Worm (Caenorhabditis elegans) whole organism, young adult: ENCODE results near the gene Y57G11C.42.

Source experiments
- B0336.3 ChIP-seq: fragments of 200-800 bp; sonication (Bioruptor generic); IDR thresholded peaks from 2 replicates; pipeline ENCODE4 v1.3.6; 2022; ENCODE audit warnings: missing genetic modification characterization, missing compliant biosample characterization
- C17E4.6 ChIP-seq: fragments of 200-800 bp; sonication (Bioruptor generic); IDR thresholded peaks from 2 replicates; pipeline ENCODE4 v1.3.6; 2022; ENCODE audit warnings: missing genetic modification reagents, missing genetic modification characterization, missing compliant biosample characterization
- D2030.7 ChIP-seq: fragments of 200-800 bp; sonication (Bioruptor generic); IDR thresholded peaks from 2 replicates; pipeline ENCODE4 v1.3.6; 2022; ENCODE audit warnings: missing genetic modification reagents, missing genetic modification characterization, missing compliant biosample characterization
- F22D6.2 ChIP-seq: sonication (generic microtip); optimal IDR thresholded peaks from 2 replicates; lab custom pipeline; 2016; ENCODE audit warnings: mild to moderate bottlenecking, missing genetic modification characterization, missing compliant biosample characterization
- F23B12.7 ChIP-seq: sonication (generic microtip); optimal IDR thresholded peaks from 2 replicates; lab custom pipeline; 2017; ENCODE audit warnings: missing genetic modification characterization, mild to moderate bottlenecking, missing compliant biosample characterization, antibody characterized with exemption, moderate library complexity; ENCODE audit not compliant: insufficient read depth
- F33H1.4 ChIP-seq: fragments of 200-800 bp; sonication (Bioruptor generic); IDR thresholded peaks from 2 replicates; pipeline ENCODE4 v1.3.6; 2022; ENCODE audit warnings: missing genetic modification reagents, missing genetic modification characterization, missing compliant biosample characterization
- F57C9.4 ChIP-seq: sonication (generic microtip); optimal IDR thresholded peaks from 2 replicates; lab custom pipeline; 2017; ENCODE audit warnings: mild to moderate bottlenecking, missing genetic modification characterization, missing compliant biosample characterization
- Y95B8A.8 ChIP-seq: fragments of 200-800 bp; sonication (Bioruptor generic); IDR thresholded peaks from 2 replicates; pipeline ENCODE4 v1.3.6; 2022; ENCODE audit warnings: missing genetic modification reagents, missing genetic modification characterization, missing compliant biosample characterization
- ZK185.1 ChIP-seq: sonication (generic microtip); optimal IDR thresholded peaks from 2 replicates; lab custom pipeline; 2016; ENCODE audit warnings: mild to moderate bottlenecking, missing genetic modification characterization, missing compliant biosample characterization; ENCODE audit not compliant: poor library complexity, severe bottlenecking
- aptf-2 ChIP-seq: fragments of 200-800 bp; sonication (Bioruptor generic); conservative IDR thresholded peaks from 2 replicates; pipeline ENCODE4 v1.3.6; 2022; ENCODE audit warnings: missing genetic modification reagents, missing genetic modification characterization, missing compliant biosample characterization
- attf-3 ChIP-seq: fragments of 200-800 bp; sonication (Bioruptor generic); conservative IDR thresholded peaks from 2 replicates; pipeline ENCODE4 v1.3.6; 2022; ENCODE audit warnings: missing genetic modification reagents, missing genetic modification characterization, missing compliant biosample characterization
- attf-6 ChIP-seq: fragments of 200-800 bp; sonication (Bioruptor generic); IDR thresholded peaks from 2 replicates; pipeline ENCODE4 v1.3.6; 2022; ENCODE audit warnings: missing genetic modification reagents, missing genetic modification characterization, missing compliant biosample characterization
- ccch-3 ChIP-seq: fragments of 200-800 bp; sonication (Bioruptor generic); optimal IDR thresholded peaks from 2 replicates; lab custom pipeline; 2018; ENCODE audit warnings: mild to moderate bottlenecking, missing genetic modification characterization, missing compliant biosample characterization
- cebp-1 ChIP-seq, 2 experiments: fragments of 200-800 bp in 1 of 2; sonication (Bioruptor generic) in 1 of 2; sonication (generic microtip) in 1 of 2; IDR thresholded peaks in 1 of 2; optimal IDR thresholded peaks in 1 of 2; 2 replicates each; pipeline versions ENCODE4 v1.3.6 to Lab custom; 2017 to 2022; ENCODE audit warnings: missing compliant biosample characterization in 2 of 2, missing genetic modification characterization in 2 of 2, mild to moderate bottlenecking in 1 of 2, missing genetic modification reagents in 1 of 2, moderate library complexity in 1 of 2
- die-1 ChIP-seq: sonication (generic microtip); optimal IDR thresholded peaks from 2 replicates; lab custom pipeline; 2016; ENCODE audit warnings: missing genotype, mild to moderate bottlenecking, missing genetic modification characterization, missing compliant biosample characterization
- dox-1 ChIP-seq: fragments of 200-800 bp; sonication (Bioruptor generic); IDR thresholded peaks from 2 replicates; pipeline ENCODE4 v1.3.6; 2022; ENCODE audit warnings: missing genetic modification reagents, missing genetic modification characterization, missing compliant biosample characterization
- efl-1 ChIP-seq: fragments of 150-350 bp; optimal IDR thresholded peaks from 2 replicates; lab custom pipeline; 2014; ENCODE audit warnings: missing biosample characterization, missing genetic modification reagents, missing genetic modification characterization
- egl-44 ChIP-seq: fragments of 200-800 bp; sonication (Bioruptor generic); IDR thresholded peaks from 2 replicates; pipeline ENCODE4 v1.3.6; 2022; ENCODE audit warnings: missing genetic modification reagents, missing genetic modification characterization, missing compliant biosample characterization
- ekl-4 ChIP-seq: fragments of 200-800 bp; sonication (Bioruptor generic); IDR thresholded peaks from 2 replicates; pipeline ENCODE4 v1.3.6; 2022; ENCODE audit warnings: missing genetic modification reagents, missing genetic modification characterization, missing compliant biosample characterization
- ets-4 ChIP-seq: fragments of 200-800 bp; sonication (Bioruptor generic); optimal IDR thresholded peaks from 2 replicates; lab custom pipeline; 2018; ENCODE audit warnings: mild to moderate bottlenecking, missing genetic modification characterization, missing compliant biosample characterization
- gei-17 ChIP-seq: fragments of 200-800 bp; sonication (Bioruptor generic); optimal IDR thresholded peaks from 2 replicates; lab custom pipeline; 2018; ENCODE audit warnings: mild to moderate bottlenecking, missing genetic modification characterization, missing compliant biosample characterization
- hmg-1.2 ChIP-seq: fragments of 200-800 bp; sonication (Bioruptor generic); IDR thresholded peaks from 2 replicates; pipeline ENCODE4 v1.3.6; 2022; ENCODE audit warnings: missing genetic modification reagents, missing genetic modification characterization, missing compliant biosample characterization
- hmg-20 ChIP-seq: fragments of 200-800 bp; sonication (Bioruptor generic); IDR thresholded peaks from 2 replicates; pipeline ENCODE4 v1.3.6; 2022; ENCODE audit warnings: missing genetic modification reagents, missing genetic modification characterization, missing compliant biosample characterization
- hrde-1 ChIP-seq: sonication (generic microtip); optimal IDR thresholded peaks from 2 replicates; lab custom pipeline; 2016; ENCODE audit warnings: missing genetic modification characterization, mild to moderate bottlenecking, missing compliant biosample characterization, moderate library complexity, missing genotype, missing genetic modification reagents, borderline replicate concordance
- let-607 ChIP-seq, 2 experiments: fragments of 200-800 bp in 1 of 2; sonication (Bioruptor generic) in 1 of 2; sonication (generic microtip) in 1 of 2; optimal IDR thresholded peaks; 2 replicates each; lab custom pipeline; 2016 to 2018; ENCODE audit warnings: mild to moderate bottlenecking in 2 of 2, missing compliant biosample characterization in 2 of 2, missing genetic modification characterization in 2 of 2, moderate library complexity in 2 of 2, missing genotype in 1 of 2
- lin-40 ChIP-seq: sonication (generic microtip); optimal IDR thresholded peaks from 2 replicates; lab custom pipeline; 2016; ENCODE audit warnings: missing genetic modification characterization, mild to moderate bottlenecking, missing compliant biosample characterization, missing genotype, missing genetic modification reagents
- lin-54 ChIP-seq: fragments of 200-800 bp; sonication (Bioruptor generic); optimal IDR thresholded peaks from 2 replicates; lab custom pipeline; 2018; ENCODE audit warnings: mild to moderate bottlenecking, missing genetic modification characterization, missing compliant biosample characterization
- lsl-1 ChIP-seq: fragments of 200-800 bp; sonication (Bioruptor generic); optimal IDR thresholded peaks from 2 replicates; lab custom pipeline; 2018; ENCODE audit warnings: mild to moderate bottlenecking, missing genetic modification characterization, moderate library complexity, missing compliant biosample characterization
- madf-6 ChIP-seq: fragments of 200-800 bp; sonication (Bioruptor generic); IDR thresholded peaks from 2 replicates; pipeline ENCODE4 v1.3.6; 2022; ENCODE audit warnings: missing genetic modification reagents, missing genetic modification characterization, missing compliant biosample characterization
- madf-8 ChIP-seq: fragments of 200-800 bp; sonication (Bioruptor generic); conservative IDR thresholded peaks from 2 replicates; pipeline ENCODE4 v1.3.6; 2022; ENCODE audit warnings: missing genetic modification reagents, missing genetic modification characterization, missing compliant biosample characterization
- mes-4 ChIP-seq: sonication (generic microtip); optimal IDR thresholded peaks from 2 replicates; lab custom pipeline; 2016; ENCODE audit warnings: missing genotype, missing genetic modification characterization, missing compliant biosample characterization
- mxl-1 ChIP-seq: sonication (generic microtip); optimal IDR thresholded peaks from 2 replicates; lab custom pipeline; 2016; ENCODE audit warnings: missing genetic modification characterization, missing compliant biosample characterization
- nfya-1 ChIP-seq: sonication (generic microtip); optimal IDR thresholded peaks from 2 replicates; lab custom pipeline; 2017; ENCODE audit warnings: antibody characterized with exemption, missing compliant biosample characterization, missing genetic modification characterization, borderline replicate concordance; ENCODE audit not compliant: insufficient read depth
- nhr-120 ChIP-seq: fragments of 200-800 bp; sonication (Bioruptor generic); IDR thresholded peaks from 2 replicates; pipeline ENCODE4 v1.3.6; 2022; ENCODE audit warnings: missing genetic modification characterization, missing compliant biosample characterization
- nhr-80 ChIP-seq: sonication (generic microtip); optimal IDR thresholded peaks from 2 replicates; lab custom pipeline; 2016; ENCODE audit warnings: missing genetic modification characterization, missing compliant biosample characterization
- snpc-1.1 ChIP-seq: sonication (generic microtip); optimal IDR thresholded peaks from 2 replicates; lab custom pipeline; 2017; ENCODE audit warnings: missing genetic modification characterization, mild to moderate bottlenecking, missing compliant biosample characterization, antibody characterized with exemption, moderate library complexity, missing genotype, missing genetic modification reagents; ENCODE audit not compliant: insufficient read depth
- snpc-1.3 ChIP-seq: sonication (generic microtip); optimal IDR thresholded peaks from 2 replicates; lab custom pipeline; 2017; ENCODE audit warnings: missing genetic modification characterization, mild to moderate bottlenecking, missing compliant biosample characterization, antibody characterized with exemption, moderate library complexity, missing genotype, missing genetic modification reagents; ENCODE audit not compliant: insufficient read depth
- snpc-4 ChIP-seq, 5 experiments: fragments of 150-350 bp in 1 of 5; sonication (generic microtip) in 4 of 5; optimal IDR thresholded peaks; 2 replicates each; lab custom pipeline; 2014 to 2018; ENCODE audit warnings: missing genetic modification characterization in 5 of 5, missing biosample characterization in 3 of 5, antibody characterized with exemption in 2 of 5, mild to moderate bottlenecking in 2 of 5, missing compliant biosample characterization in 2 of 5, missing genotype in 2 of 5, moderate library complexity in 2 of 5, missing genetic modification reagents in 1 of 5
- xnd-1 ChIP-seq: sonication (generic microtip); optimal IDR thresholded peaks from 2 replicates; lab custom pipeline; 2016; ENCODE audit warnings: missing genotype, missing genetic modification reagents, missing genetic modification characterization, missing compliant biosample characterization
- ztf-26 ChIP-seq: sonication (generic microtip); optimal IDR thresholded peaks from 2 replicates; lab custom pipeline; 2017; ENCODE audit warnings: missing genetic modification characterization, missing compliant biosample characterization

Y57G11C.42 gene

DNA sequence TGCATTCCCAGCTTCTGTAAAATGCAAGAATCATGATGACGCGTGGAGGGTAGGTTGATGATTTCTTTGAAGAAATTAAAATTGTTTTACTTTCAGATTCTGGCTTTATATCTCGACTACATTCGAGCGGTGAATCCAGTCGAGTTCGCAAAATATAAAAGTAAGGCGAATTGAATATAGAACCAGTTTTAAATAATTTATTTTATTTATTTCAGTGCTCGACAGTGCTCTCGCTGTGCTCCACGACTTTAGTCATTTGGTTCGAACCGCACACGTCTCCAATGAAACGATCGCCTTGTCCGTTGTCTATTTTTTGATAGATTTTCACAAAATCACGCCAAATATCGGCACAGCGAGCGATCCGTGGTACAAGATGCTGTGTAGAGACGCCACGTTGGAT lies 53.9 kb downstream of the Y57G11C.42 start, which contains the start of gene Y57G11C.1130:
Gene Y57G11C.1130 (plus strand): TSS at position 301 of the 400 bp plus-strand sequence.
- no peak for TF ChIP-seq egl-44 (GFP tag; lab: Robert Waterston, UW)
- TF ChIP-seq ZK185.1: no peak
- TF ChIP-seq aptf-2: no peak
- TF ChIP-seq nfya-1 (tag; lab: Kevin White, UChicago): no peak

DNA sequence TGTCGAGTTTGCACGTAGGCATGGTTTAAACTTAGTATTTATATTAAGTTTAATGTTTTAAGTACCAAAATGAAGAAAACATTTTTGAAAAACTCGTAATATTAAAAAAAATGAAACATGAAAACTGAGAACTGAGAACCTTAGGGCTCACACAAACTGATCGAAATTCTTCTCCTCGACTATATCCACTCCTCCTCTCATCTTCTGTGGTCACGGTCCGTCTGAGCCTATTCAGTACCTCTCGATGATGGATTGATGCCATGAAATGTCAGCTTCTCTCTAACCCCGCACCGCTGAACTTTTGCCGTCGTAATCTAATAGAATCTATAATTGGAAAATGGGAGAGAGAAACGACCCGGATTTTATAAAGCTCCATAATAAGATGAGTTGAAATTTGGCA lies 56.2 kb downstream of the Y57G11C.42 start, which contains the start of gene nlp-56:
Gene nlp-56 (minus strand): TSS at position 257 of the 400 bp plus-strand sequence.
- no peak for TF ChIP-seq xnd-1 (tag; lab: Kevin White, UChicago)
- TF ChIP-seq gei-17 (GFP tag; lab: Kevin White, UChicago): no peak
- no peak for TF ChIP-seq nhr-120 (GFP tag; lab: Robert Waterston, UW)
- TF ChIP-seq Y95B8A.8 (GFP tag; lab: Robert Waterston, UW): no peak
- TF ChIP-seq mes-4: no peak
- no peak for TF ChIP-seq die-1 (tag; lab: Kevin White, UChicago)
- TF ChIP-seq attf-3 (GFP tag; lab: Robert Waterston, UW): no peak
- TF ChIP-seq F33H1.4 (GFP tag; lab: Robert Waterston, UW): no peak
- TF ChIP-seq, all 124 proteins: peak for 0

ce11 chrIV:14786374-14787136 lies 58.2 kb downstream of the Y57G11C.42 start, which contains the start of gene melo-1:
melo-1 (plus strand) TSS chrIV:14787031.
- no peak for TF ChIP-seq cebp-1 (GFP tag; IDR thresholded peaks at IDR 0.05; lab: Robert Waterston, UW)
- peak; percentile 64 for TF ChIP-seq cebp-1 (tag; optimal IDR thresholded peaks at IDR 0.05; lab: Kevin White, UChicago)
- TF ChIP-seq snpc-1.1: no peak
- TF ChIP-seq ccch-3 (GFP tag; lab: Kevin White, UChicago): no peak
- TF ChIP-seq F22D6.2 (tag; lab: Kevin White, UChicago): no peak
- TF ChIP-seq madf-8 (GFP tag; lab: Robert Waterston, UW): no peak
- no peak for TF ChIP-seq ekl-4 (GFP tag; lab: Robert Waterston, UW)
- TF ChIP-seq lsl-1 (GFP tag; lab: Kevin White, UChicago): peak; percentile 76
- TF ChIP-seq xnd-1 (tag; lab: Kevin White, UChicago): no peak
- TF ChIP-seq F57C9.4: no peak
- TF ChIP-seq nhr-80 (tag; lab: Kevin White, UChicago): peak; percentile 29
- TF ChIP-seq ztf-26 (tag; lab: Kevin White, UChicago): no peak
- TF ChIP-seq ets-4: no peak
- no peak for TF ChIP-seq hmg-20 (GFP tag; lab: Robert Waterston, UW)
- TF ChIP-seq dox-1 (GFP tag; lab: Robert Waterston, UW): peak; percentile 39; the same call in 1 of the 2 replicates
- TF ChIP-seq ZK185.1: no peak
- 0 out of 2 replicates have a peak, but pooled peaks have one; percentile 14 for TF ChIP-seq attf-6 (GFP tag; lab: Robert Waterston, UW)
- no peak for TF ChIP-seq F23B12.7
- no peak for TF ChIP-seq mxl-1 (tag; lab: Kevin White, UChicago)
- TF ChIP-seq D2030.7 (GFP tag; lab: Robert Waterston, UW): no peak
- TF ChIP-seq efl-1 (GFP tag; lab: Kevin White, UChicago): no peak
- TF ChIP-seq lin-54 (GFP tag; lab: Kevin White, UChicago): peak; percentile 23
- peak; percentile 38; the same call in 1 of the 2 replicates for TF ChIP-seq F33H1.4 (GFP tag; lab: Robert Waterston, UW)
- TF ChIP-seq B0336.3 (GFP tag; lab: Robert Waterston, UW): 0 out of 2 replicates have a peak, but pooled peaks have one; percentile 18
- peak; percentile 94 for TF ChIP-seq hmg-1.2
- peak; percentile 7 for TF ChIP-seq lin-40 (tag; lab: Kevin White, UChicago)
- TF ChIP-seq snpc-1.3: no peak
- TF ChIP-seq snpc-4 (GFP tag; optimal IDR thresholded peaks at IDR 0.05; lab: Kevin White, UChicago): no peak
- peak; percentile 8 to 67 (median 40) for TF ChIP-seq snpc-4 (tag; optimal IDR thresholded peaks at IDR 0.05; lab: Kevin White, UChicago)
- TF ChIP-seq madf-6 (GFP tag; lab: Robert Waterston, UW): no peak
- no peak for TF ChIP-seq hrde-1
- TF ChIP-seq C17E4.6: no peak
- TF ChIP-seq let-607 (tag; optimal IDR thresholded peaks at IDR 0.05; lab: Kevin White, UChicago): peak; percentile 76 to 80
